Worm (Caenorhabditis elegans) whole organism, young adult: ENCODE data around the gene Y67A10A.11.

Experiments
- B0035.1 ChIP-seq: sonication (generic microtip); optimal IDR thresholded peaks from 2 replicates; lab custom pipeline; 2016; ENCODE audit warnings: missing genetic modification characterization, mild to moderate bottlenecking, missing compliant biosample characterization, missing genotype, missing genetic modification reagents
- B0261.1 ChIP-seq: sonication (generic microtip); optimal IDR thresholded peaks from 2 replicates; lab custom pipeline; 2016; ENCODE audit warnings: mild to moderate bottlenecking, missing genetic modification characterization, moderate library complexity, missing compliant biosample characterization
- B0336.3 ChIP-seq: fragments of 200-800 bp; sonication (Bioruptor generic); IDR thresholded peaks from 2 replicates; pipeline ENCODE4 v1.3.6; 2022; ENCODE audit warnings: missing genetic modification characterization, missing compliant biosample characterization
- C06A6.2 ChIP-seq: fragments of 200-800 bp; sonication (Bioruptor generic); conservative IDR thresholded peaks from 2 replicates; pipeline ENCODE4 v1.3.6; 2022; ENCODE audit warnings: missing genetic modification characterization, missing compliant biosample characterization
- F33H1.4 ChIP-seq: fragments of 200-800 bp; sonication (Bioruptor generic); IDR thresholded peaks from 2 replicates; pipeline ENCODE4 v1.3.6; 2022; ENCODE audit warnings: missing genetic modification reagents, missing genetic modification characterization, missing compliant biosample characterization
- F57A8.1 ChIP-seq: fragments of 200-800 bp; sonication (Bioruptor generic); optimal IDR thresholded peaks from 2 replicates; lab custom pipeline; 2018; ENCODE audit warnings: mild to moderate bottlenecking, missing genetic modification characterization, moderate library complexity, missing compliant biosample characterization
- T26A5.8 ChIP-seq: sonication (generic microtip); optimal IDR thresholded peaks from 2 replicates; lab custom pipeline; 2016; ENCODE audit warnings: missing genetic modification characterization, missing compliant biosample characterization
- Y67H2A.10 ChIP-seq: fragments of 200-800 bp; sonication (Bioruptor generic); conservative IDR thresholded peaks from 2 replicates; pipeline ENCODE4 v1.3.6; 2022; ENCODE audit warnings: missing genetic modification reagents, missing genetic modification characterization, missing compliant biosample characterization
- ZK185.1 ChIP-seq: sonication (generic microtip); optimal IDR thresholded peaks from 2 replicates; lab custom pipeline; 2016; ENCODE audit warnings: mild to moderate bottlenecking, missing genetic modification characterization, missing compliant biosample characterization; ENCODE audit not compliant: poor library complexity, severe bottlenecking
- ama-1 ChIP-seq, 3 experiments: fragments of 150-350 bp in 1 of 3; sonication (generic microtip) in 2 of 3; optimal IDR thresholded peaks; 2 replicates each; lab custom pipeline; 2014 to 2018; ENCODE audit warnings: missing biosample characterization in 2 of 3, missing genetic modification characterization in 2 of 3, missing genetic modification reagents in 2 of 3
- aptf-3 ChIP-seq: fragments of 200-800 bp; sonication (Bioruptor generic); IDR thresholded peaks from 2 replicates; pipeline ENCODE4 v1.3.6; 2022; ENCODE audit warnings: missing genetic modification characterization, missing compliant biosample characterization
- athp-1 ChIP-seq: sonication (generic microtip); optimal IDR thresholded peaks from 2 replicates; lab custom pipeline; 2017; ENCODE audit warnings: mild to moderate bottlenecking, missing genetic modification characterization, missing compliant biosample characterization
- bed-1 ChIP-seq: fragments of 200-800 bp; sonication (Bioruptor generic); IDR thresholded peaks from 2 replicates; pipeline ENCODE4 v1.3.6; 2022; ENCODE audit warnings: missing genetic modification reagents, missing genetic modification characterization, missing compliant biosample characterization
- bed-2 ChIP-seq: fragments of 200-800 bp; sonication (Bioruptor generic); IDR thresholded peaks from 2 replicates; pipeline ENCODE4 v1.3.6; 2022; ENCODE audit warnings: missing genetic modification reagents, missing genetic modification characterization, missing compliant biosample characterization
- ccch-3 ChIP-seq: fragments of 200-800 bp; sonication (Bioruptor generic); optimal IDR thresholded peaks from 2 replicates; lab custom pipeline; 2018; ENCODE audit warnings: mild to moderate bottlenecking, missing genetic modification characterization, missing compliant biosample characterization
- ceh-27 ChIP-seq: fragments of 200-800 bp; sonication (Bioruptor generic); optimal IDR thresholded peaks from 2 replicates; lab custom pipeline; 2018; ENCODE audit warnings: mild to moderate bottlenecking, missing genetic modification characterization, moderate library complexity, missing compliant biosample characterization
- ceh-40 ChIP-seq: fragments of 200-800 bp; sonication (Bioruptor generic); IDR thresholded peaks from 2 replicates; pipeline ENCODE4 v1.3.6; 2022; ENCODE audit warnings: missing genetic modification characterization, missing compliant biosample characterization
- ceh-91 ChIP-seq: fragments of 200-800 bp; sonication (Bioruptor generic); IDR thresholded peaks from 2 replicates; pipeline ENCODE4 v1.3.6; 2022; ENCODE audit warnings: missing genetic modification reagents, missing genetic modification characterization, missing compliant biosample characterization
- chd-7 ChIP-seq: sonication (generic microtip); optimal IDR thresholded peaks from 2 replicates; lab custom pipeline; 2016; ENCODE audit warnings: mild to moderate bottlenecking, missing genetic modification characterization, moderate library complexity, missing compliant biosample characterization
- dpl-1 ChIP-seq: fragments of 150-350 bp; optimal IDR thresholded peaks from 2 replicates; lab custom pipeline; 2014; ENCODE audit warnings: missing biosample characterization, missing genetic modification reagents, missing genetic modification characterization
- egl-44 ChIP-seq: fragments of 200-800 bp; sonication (Bioruptor generic); IDR thresholded peaks from 2 replicates; pipeline ENCODE4 v1.3.6; 2022; ENCODE audit warnings: missing genetic modification reagents, missing genetic modification characterization, missing compliant biosample characterization
- egrh-3 ChIP-seq: fragments of 200-800 bp; sonication (Bioruptor generic); IDR thresholded peaks from 2 replicates; pipeline ENCODE4 v1.3.6; 2022; ENCODE audit warnings: missing genetic modification reagents, missing genetic modification characterization, missing compliant biosample characterization
- ekl-4 ChIP-seq: fragments of 200-800 bp; sonication (Bioruptor generic); IDR thresholded peaks from 2 replicates; pipeline ENCODE4 v1.3.6; 2022; ENCODE audit warnings: missing genetic modification reagents, missing genetic modification characterization, missing compliant biosample characterization
- gei-17 ChIP-seq: fragments of 200-800 bp; sonication (Bioruptor generic); optimal IDR thresholded peaks from 2 replicates; lab custom pipeline; 2018; ENCODE audit warnings: mild to moderate bottlenecking, missing genetic modification characterization, missing compliant biosample characterization
- hlh-12 ChIP-seq: sonication (generic microtip); optimal IDR thresholded peaks from 2 replicates; lab custom pipeline; 2016; ENCODE audit warnings: missing genetic modification characterization, missing compliant biosample characterization
- lir-1 ChIP-seq: fragments of 200-800 bp; sonication (Bioruptor generic); conservative IDR thresholded peaks from 2 replicates; pipeline ENCODE4 v1.3.6; 2022; ENCODE audit warnings: missing genetic modification reagents, missing genetic modification characterization, missing compliant biosample characterization
- lsl-1 ChIP-seq: fragments of 200-800 bp; sonication (Bioruptor generic); optimal IDR thresholded peaks from 2 replicates; lab custom pipeline; 2018; ENCODE audit warnings: mild to moderate bottlenecking, missing genetic modification characterization, moderate library complexity, missing compliant biosample characterization
- madf-6 ChIP-seq: fragments of 200-800 bp; sonication (Bioruptor generic); IDR thresholded peaks from 2 replicates; pipeline ENCODE4 v1.3.6; 2022; ENCODE audit warnings: missing genetic modification reagents, missing genetic modification characterization, missing compliant biosample characterization
- madf-8 ChIP-seq: fragments of 200-800 bp; sonication (Bioruptor generic); conservative IDR thresholded peaks from 2 replicates; pipeline ENCODE4 v1.3.6; 2022; ENCODE audit warnings: missing genetic modification reagents, missing genetic modification characterization, missing compliant biosample characterization
- mel-28 ChIP-seq: sonication (generic microtip); optimal IDR thresholded peaks from 2 replicates; lab custom pipeline; 2016; ENCODE audit warnings: borderline replicate concordance, mild to moderate bottlenecking, missing genetic modification characterization, missing compliant biosample characterization
- mxl-1 ChIP-seq: sonication (generic microtip); optimal IDR thresholded peaks from 2 replicates; lab custom pipeline; 2016; ENCODE audit warnings: missing genetic modification characterization, missing compliant biosample characterization
- nhr-179 ChIP-seq: sonication (generic microtip); optimal IDR thresholded peaks from 2 replicates; lab custom pipeline; 2016; ENCODE audit warnings: mild to moderate bottlenecking, missing genetic modification characterization, missing compliant biosample characterization
- pbrm-1 ChIP-seq: fragments of 200-800 bp; sonication (Bioruptor generic); IDR thresholded peaks from 2 replicates; pipeline ENCODE4 v1.3.6; 2022; ENCODE audit warnings: missing genetic modification reagents, missing genetic modification characterization, missing compliant biosample characterization
- rcor-1 ChIP-seq: fragments of 200-800 bp; sonication (Bioruptor generic); IDR thresholded peaks from 2 replicates; pipeline ENCODE4 v1.3.6; 2022; ENCODE audit warnings: missing genetic modification reagents, missing genetic modification characterization, missing compliant biosample characterization
- repo-1 ChIP-seq: sonication (generic microtip); optimal IDR thresholded peaks from 2 replicates; lab custom pipeline; 2017; ENCODE audit warnings: mild to moderate bottlenecking, missing genetic modification characterization, missing compliant biosample characterization
- sea-2 ChIP-seq: fragments of 200-800 bp; sonication (Bioruptor generic); IDR thresholded peaks from 2 replicates; pipeline ENCODE4 v1.3.6; 2022; ENCODE audit warnings: missing genetic modification characterization, missing compliant biosample characterization
- snpc-1.1 ChIP-seq: sonication (generic microtip); optimal IDR thresholded peaks from 2 replicates; lab custom pipeline; 2017; ENCODE audit warnings: missing genetic modification characterization, mild to moderate bottlenecking, missing compliant biosample characterization, antibody characterized with exemption, moderate library complexity, missing genotype, missing genetic modification reagents; ENCODE audit not compliant: insufficient read depth
- snpc-3.4 ChIP-seq: sonication (generic microtip); optimal IDR thresholded peaks from 2 replicates; lab custom pipeline; 2017; ENCODE audit warnings: missing genetic modification characterization, mild to moderate bottlenecking, missing compliant biosample characterization, antibody characterized with exemption, moderate library complexity, missing genotype, missing genetic modification reagents
- snpc-4 ChIP-seq, 5 experiments: fragments of 150-350 bp in 1 of 5; sonication (generic microtip) in 4 of 5; optimal IDR thresholded peaks; 2 replicates each; lab custom pipeline; 2014 to 2018; ENCODE audit warnings: missing genetic modification characterization in 5 of 5, missing biosample characterization in 3 of 5, antibody characterized with exemption in 2 of 5, mild to moderate bottlenecking in 2 of 5, missing compliant biosample characterization in 2 of 5, missing genotype in 2 of 5, moderate library complexity in 2 of 5, missing genetic modification reagents in 1 of 5
- somi-1 ChIP-seq: fragments of 200-800 bp; sonication (Bioruptor generic); optimal IDR thresholded peaks from 2 replicates; lab custom pipeline; 2018; ENCODE audit warnings: mild to moderate bottlenecking, missing genetic modification characterization, missing compliant biosample characterization
- sptf-2 ChIP-seq: fragments of 200-800 bp; sonication (Bioruptor generic); optimal IDR thresholded peaks from 2 replicates; lab custom pipeline; 2018; ENCODE audit warnings: mild to moderate bottlenecking, missing genetic modification characterization, missing compliant biosample characterization
- tbp1 ChIP-seq: fragments of 200-800 bp; sonication (Bioruptor generic); optimal IDR thresholded peaks from 2 replicates; lab custom pipeline; 2018; ENCODE audit warnings: mild to moderate bottlenecking, missing genetic modification characterization, missing compliant biosample characterization
- tbx-9 ChIP-seq: sonication (generic microtip); optimal IDR thresholded peaks from 2 replicates; lab custom pipeline; 2016; ENCODE audit warnings: borderline replicate concordance, missing genetic modification characterization, inconsistent platforms, missing compliant biosample characterization
- zfh-2 ChIP-seq: fragments of 200-800 bp; sonication (Bioruptor generic); conservative IDR thresholded peaks from 2 replicates; pipeline ENCODE4 v1.3.6; 2022; ENCODE audit warnings: missing genetic modification reagents, missing genetic modification characterization, missing compliant biosample characterization
- ztf-25 ChIP-seq: fragments of 200-800 bp; sonication (Bioruptor generic); IDR thresholded peaks from 2 replicates; pipeline ENCODE4 v1.3.6; 2022; ENCODE audit warnings: missing genetic modification reagents, missing genetic modification characterization, missing compliant biosample characterization
- ztf-28 ChIP-seq: fragments of 200-800 bp; sonication (Bioruptor generic); IDR thresholded peaks from 2 replicates; pipeline ENCODE4 v1.3.6; 2022; ENCODE audit warnings: missing genetic modification reagents, missing genetic modification characterization, missing compliant biosample characterization
- ztf-6 ChIP-seq: fragments of 200-800 bp; sonication (Bioruptor generic); IDR thresholded peaks from 2 replicates; pipeline ENCODE4 v1.3.6; 2022; ENCODE audit warnings: missing genetic modification reagents, missing genetic modification characterization, missing compliant biosample characterization

The Y67A10A.11 gene

DNA sequence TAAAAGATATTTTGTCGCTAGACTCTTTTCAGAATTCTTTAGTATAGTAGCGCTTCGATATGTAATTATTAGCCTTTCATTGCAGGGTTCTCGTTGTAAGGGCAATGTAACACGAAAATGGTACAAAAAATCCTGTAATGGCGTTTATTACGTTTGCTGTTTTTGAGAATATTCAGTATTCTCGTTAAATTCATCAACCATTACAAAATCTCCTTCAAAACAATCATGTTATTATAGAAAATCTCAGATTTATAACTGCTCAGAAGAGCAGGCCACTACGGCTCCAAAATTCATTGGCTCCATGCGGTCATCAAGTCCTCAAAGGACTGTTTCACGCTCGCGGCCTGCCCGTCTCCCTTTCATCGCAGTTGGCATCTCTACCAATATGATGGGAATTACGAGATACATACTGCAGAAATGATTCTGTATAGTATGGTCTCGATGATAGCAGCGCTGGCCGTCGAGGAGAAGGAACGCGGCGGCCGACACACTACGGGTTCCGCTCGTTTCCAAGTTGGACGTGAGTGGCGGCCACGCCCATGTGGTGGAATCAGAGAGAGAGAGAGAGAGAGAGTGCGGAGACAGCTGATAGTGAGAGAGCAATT lies 13.0 kb upstream of the Y67A10A.11 start (continued):
- no peak for TF ChIP-seq ztf-25
- peak; percentile 84 for TF ChIP-seq tbp1 (GFP tag; lab: Kevin White, UChicago)
- no peak for TF ChIP-seq dpl-1
- TF ChIP-seq C06A6.2 (GFP tag; lab: Robert Waterston, UW): peak; percentile 69; the same call in 1 of the 2 replicates
- peak; percentile 28 for TF ChIP-seq somi-1 (GFP tag; lab: Kevin White, UChicago)
- TF ChIP-seq ekl-4 (GFP tag; lab: Robert Waterston, UW): peak; percentile 87; the same call in 1 of the 2 replicates
- no peak for TF ChIP-seq chd-7 (tag; lab: Kevin White, UChicago)
- peak; percentile 91 for TF ChIP-seq repo-1
- TF ChIP-seq zfh-2 (GFP tag; lab: Robert Waterston, UW): no peak
- TF ChIP-seq F33H1.4 (GFP tag; lab: Robert Waterston, UW): peak; percentile 69
- peak; percentile 74 for TF ChIP-seq ceh-27 (GFP tag; lab: Kevin White, UChicago)
- peak; percentile 34 for TF ChIP-seq T26A5.8 (tag; lab: Kevin White, UChicago)
- TF ChIP-seq madf-6 (GFP tag; lab: Robert Waterston, UW): peak; percentile 89
- no peak for TF ChIP-seq hlh-12 (tag; lab: Kevin White, UChicago)
- peak; percentile 60 for TF ChIP-seq gei-17 (GFP tag; lab: Kevin White, UChicago)
- peak; percentile 53; the same call in 1 of the 2 replicates for TF ChIP-seq ceh-91 (GFP tag; lab: Robert Waterston, UW)
- peak; percentile 19 for TF ChIP-seq B0261.1 (tag; lab: Kevin White, UChicago)
- TF ChIP-seq snpc-4 (GFP tag; optimal IDR thresholded peaks at IDR 0.05; lab: Kevin White, UChicago): peak; percentile 98
- TF ChIP-seq snpc-4 (tag; optimal IDR thresholded peaks at IDR 0.05; lab: Kevin White, UChicago): peak; percentile 99 to 100 (median 99)
- no peak; the same call in 1 of the 2 replicates for TF ChIP-seq egl-44
- no peak for TF ChIP-seq F57A8.1 (GFP tag; lab: Kevin White, UChicago)
- TF ChIP-seq madf-8: peak; percentile 27
- peak; percentile 95 for TF ChIP-seq rcor-1 (GFP tag; lab: Robert Waterston, UW)
- 0 out of 2 replicates have a peak, but pooled peaks have one; percentile 46 for TF ChIP-seq ceh-40 (GFP tag; lab: Robert Waterston, UW)
- TF ChIP-seq ZK185.1 (tag; lab: Kevin White, UChicago): peak; percentile 61
- TF ChIP-seq athp-1 (tag; lab: Kevin White, UChicago): peak; percentile 20
- TF ChIP-seq snpc-1.1: peak; percentile 95
- no peak for TF ChIP-seq mel-28 (tag; lab: Kevin White, UChicago)
- TF ChIP-seq B0336.3 (GFP tag; lab: Robert Waterston, UW): peak; percentile 97
- no peak for TF ChIP-seq sptf-2 (GFP tag; lab: Kevin White, UChicago)
- TF ChIP-seq aptf-3 (GFP tag; lab: Robert Waterston, UW): no peak
- TF ChIP-seq B0035.1 (tag; lab: Kevin White, UChicago): no peak
- TF ChIP-seq ama-1 (optimal IDR thresholded peaks at IDR 0.05; lab: Kevin White, UChicago): no peak
- no peak for TF ChIP-seq ama-1 (GFP tag; optimal IDR thresholded peaks at IDR 0.05; lab: Kevin White, UChicago)
- peak; percentile 93 for TF ChIP-seq snpc-3.4 (tag; lab: Kevin White, UChicago)
- TF ChIP-seq lir-1 (GFP tag; lab: Robert Waterston, UW): peak; percentile 80
- TF ChIP-seq bed-2 (GFP tag; lab: Robert Waterston, UW): peak; percentile 43; the same call in 1 of the 2 replicates
- TF ChIP-seq lsl-1 (GFP tag; lab: Kevin White, UChicago): peak; percentile 71
- TF ChIP-seq ztf-6 (GFP tag; lab: Robert Waterston, UW): no peak
- TF ChIP-seq tbx-9 (tag; lab: Kevin White, UChicago): no peak
- TF ChIP-seq nhr-179 (tag; lab: Kevin White, UChicago): no peak
- TF ChIP-seq ztf-28: 0 out of 2 replicates have a peak, but pooled peaks have one; percentile 46
- peak; percentile 82 for TF ChIP-seq egrh-3 (GFP tag; lab: Robert Waterston, UW)
- peak; percentile 99 for TF ChIP-seq pbrm-1 (GFP tag; lab: Robert Waterston, UW)
- no peak for TF ChIP-seq mxl-1
- no peak for TF ChIP-seq sea-2 (GFP tag; lab: Robert Waterston, UW)
- TF ChIP-seq bed-1: no peak
- no peak for TF ChIP-seq Y67H2A.10 (GFP tag; lab: Robert Waterston, UW)
- TF ChIP-seq ccch-3: no peak
